Fruit fly (Drosophila melanogaster): ENCODE results near the gene Jon65Aii.

Gene Jon65Aii

DNA sequence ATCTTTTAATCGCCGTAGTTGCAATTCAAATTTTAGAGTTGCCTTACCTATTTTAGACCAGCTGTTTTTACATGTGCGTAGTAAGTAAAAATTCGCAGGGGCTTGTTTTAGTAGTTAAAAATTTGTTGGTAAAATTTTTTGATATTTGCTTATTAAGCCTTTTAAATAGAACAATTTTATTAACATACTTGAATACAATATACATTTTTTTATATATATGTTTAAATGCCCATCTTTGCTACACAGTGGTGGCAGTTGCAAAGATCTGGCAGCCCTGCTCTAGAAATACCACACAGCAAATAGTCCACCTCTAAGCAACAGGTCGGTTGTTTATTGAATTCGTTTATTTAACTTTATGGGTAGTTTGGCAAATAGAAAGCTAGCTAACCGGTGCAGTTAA, 42.6 kb downstream of the Jon65Aii start, which contains the start of the genes CG10467 and loj (continued):
- peak; percentile 97 for TF ChIP-seq H2.0 (GFP tag; IDR thresholded peaks at IDR 0.05)
- peak; percentile 16 for TF ChIP-seq ERR (GFP tag; optimal IDR thresholded peaks at IDR 0.05)
- peak; percentile 99 for TF ChIP-seq CG9932 (GFP tag; IDR thresholded peaks at IDR 0.05)
- peak; percentile 96 for TF ChIP-seq H15 (GFP tag; IDR thresholded peaks at IDR 0.05)
- peak; percentile 97 for TF ChIP-seq CG11085 (GFP tag; IDR thresholded peaks at IDR 0.05)
- peak; percentile 56 for TF ChIP-seq ab (GFP tag; optimal IDR thresholded peaks at IDR 0.05)
- TF ChIP-seq Mad (GFP tag; optimal IDR thresholded peaks at IDR 0.05) = peak; percentile 91
- TF ChIP-seq gsb (GFP tag; IDR thresholded peaks at IDR 0.05) = peak; percentile 90
- TF ChIP-seq CG2712 (tag; optimal IDR thresholded peaks at IDR 0.05) = peak; percentile 95
- peak; percentile 93 for TF ChIP-seq CG31388 (GFP tag; optimal IDR thresholded peaks at IDR 0.05)
- TF ChIP-seq croc (GFP tag; conservative IDR thresholded peaks at IDR 0.05) = peak; percentile 97
- no peak for TF ChIP-seq CG14965 (GFP tag; optimal IDR thresholded peaks at IDR 0.05; ENCODE audit: borderline replicate concordance)
- peak; percentile 96 for TF ChIP-seq unpg (GFP tag; optimal IDR thresholded peaks at IDR 0.05)
- peak; percentile 97 for TF ChIP-seq tgo (GFP tag; IDR thresholded peaks at IDR 0.05)
- peak; percentile 23 for TF ChIP-seq CG11398 (GFP tag; optimal IDR thresholded peaks at IDR 0.05)
- peak; percentile 97 for TF ChIP-seq CG14667 (GFP tag; IDR thresholded peaks at IDR 0.05)
- TF ChIP-seq ase (GFP tag; IDR thresholded peaks at IDR 0.05) = peak; percentile 96
- peak; percentile 90 for TF ChIP-seq Fer1 (GFP tag; optimal IDR thresholded peaks at IDR 0.05)
- TF ChIP-seq CG4360 (GFP tag; IDR thresholded peaks at IDR 0.05) = peak; percentile 53
- peak; percentile 89 for TF ChIP-seq CG8388 (GFP tag; optimal IDR thresholded peaks at IDR 0.05)
- TF ChIP-seq CG6854 (GFP tag; optimal IDR thresholded peaks at IDR 0.05) = peak; percentile 26
- TF ChIP-seq Dip2 (GFP tag; IDR thresholded peaks at IDR 0.05) = peak; percentile 56; the same call in 1 of the 2 replicates
- TF ChIP-seq insv (GFP tag; optimal IDR thresholded peaks at IDR 0.05) = peak in 1 of 2 experiments; percentile 63
- peak; percentile 94 for TF ChIP-seq Med (GFP tag)
- TF ChIP-seq tna (GFP tag; IDR thresholded peaks at IDR 0.05; ENCODE audit: partially characterized antibody) = no peak
- TF ChIP-seq Oaz (GFP tag; IDR thresholded peaks at IDR 0.05) = peak; percentile 91
- peak; percentile 8 for TF ChIP-seq pfk (GFP tag; optimal IDR thresholded peaks at IDR 0.05)
- TF ChIP-seq slp2 (GFP tag; optimal IDR thresholded peaks at IDR 0.05) = peak; percentile 72
- TF ChIP-seq stc (GFP tag; IDR thresholded peaks at IDR 0.05) = peak; percentile 91
- peak; percentile 49 for TF ChIP-seq HmgD (GFP tag; optimal IDR thresholded peaks at IDR 0.05)
- peak; percentile 98 for TF ChIP-seq CG3847 (GFP tag; IDR thresholded peaks at IDR 0.05)
- peak; percentile 87 for TF ChIP-seq Asciz (GFP tag; optimal IDR thresholded peaks at IDR 0.05)
- TF ChIP-seq CG10979 (tag; optimal IDR thresholded peaks at IDR 0.05) = peak; percentile 94
- TF ChIP-seq corto (GFP tag; optimal IDR thresholded peaks at IDR 0.05) = no peak
- peak; percentile 96 for TF ChIP-seq CG17829 (tag; optimal IDR thresholded peaks at IDR 0.05)
- TF ChIP-seq BEAF-32 (GFP tag; optimal IDR thresholded peaks at IDR 0.05) = peak; percentile 85
- peak; percentile 96 for TF ChIP-seq CG6689 (GFP tag; IDR thresholded peaks at IDR 0.05)
- TF ChIP-seq fru (optimal IDR thresholded peaks at IDR 0.05) = no peak
- no peak for TF ChIP-seq CG31365 (tag; optimal IDR thresholded peaks at IDR 0.05)
- peak; percentile 94 for TF ChIP-seq CG7271 (tag; optimal IDR thresholded peaks at IDR 0.05)
- TF ChIP-seq D19A (tag; optimal IDR thresholded peaks at IDR 0.05) = peak; percentile 87
- peak; percentile 63; the same call in 1 of the 3 replicates for TF ChIP-seq sr (GFP tag; IDR thresholded peaks at IDR 0.05)
- peak; percentile 80 to 98 for TF ChIP-seq dpn (GFP tag; optimal IDR thresholded peaks at IDR 0.05)
- TF ChIP-seq CG1529 (GFP tag; optimal IDR thresholded peaks at IDR 0.05) = peak; percentile 82
- TF ChIP-seq CG7987 (GFP tag; optimal IDR thresholded peaks at IDR 0.05) = peak; percentile 73
- TF ChIP-seq Hr51 (GFP tag; optimal IDR thresholded peaks at IDR 0.05) = peak; percentile 91 to 95
- TF ChIP-seq CG1647 (GFP tag; optimal IDR thresholded peaks at IDR 0.05) = peak; percentile 74
- TF ChIP-seq Adf1 (GFP tag; IDR thresholded peaks at IDR 0.05) = peak; percentile 79
- TF ChIP-seq CG15514 (GFP tag; optimal IDR thresholded peaks at IDR 0.05) = peak; percentile 84
- TF ChIP-seq CG11696 (GFP tag; IDR thresholded peaks at IDR 0.05) = peak; percentile 78
- peak; percentile 99 for TF ChIP-seq slbo (GFP tag; IDR thresholded peaks at IDR 0.05)
- TF ChIP-seq sim (GFP tag; IDR thresholded peaks at IDR 0.05) = peak; percentile 71; the same call in 1 of the 2 replicates

Measured in whole organism, embryonic.